Fruit fly (Drosophila melanogaster) whole organism, embryonic: ENCODE measurements around the gene Vm26Aa.

Source experiments
- Abd-B ChIP-seq: fragments of 200-800 bp; sonication (Bioruptor generic); optimal IDR thresholded peaks from 2 replicates; lab custom pipeline; 2018; ENCODE audit warnings: missing biosample characterization, mild to moderate bottlenecking, missing genetic modification characterization, moderate library complexity
- Aef1 ChIP-seq: fragments of 200-800 bp; sonication (Bioruptor generic); IDR thresholded peaks from 3 replicates; pipeline ENCODE4 v1.3.6; 2022; ENCODE audit warnings: missing biosample characterization, missing genetic modification characterization
- Blimp-1 ChIP-seq: fragments of 200-800 bp; sonication (Bioruptor generic); optimal IDR thresholded peaks from 3 replicates; lab custom pipeline; 2018; ENCODE audit warnings: missing biosample characterization, missing genetic modification characterization, mild to moderate bottlenecking, moderate library complexity, missing genetic modification reagents
- CG10543 ChIP-seq: fragments of 200-800 bp; sonication (Bioruptor generic); optimal IDR thresholded peaks from 3 replicates; lab custom pipeline; 2017; ENCODE audit warnings: missing biosample characterization, mild to moderate bottlenecking, missing genetic modification characterization, moderate library complexity
- CG11085 ChIP-seq: fragments of 200-800 bp; sonication (Bioruptor generic); IDR thresholded peaks from 2 replicates; pipeline ENCODE4 v1.3.6; 2022; ENCODE audit warnings: missing biosample characterization, missing genetic modification characterization
- CG11560 ChIP-seq: fragments of 200-800 bp; sonication (Bioruptor generic); IDR thresholded peaks from 3 replicates; pipeline ENCODE4 v1.3.6; 2022; ENCODE audit warnings: missing biosample characterization, missing genetic modification characterization
- CG11695 ChIP-seq: fragments of 200-800 bp; sonication (Bioruptor generic); IDR thresholded peaks from 3 replicates; pipeline ENCODE4 v1.3.6; 2022; ENCODE audit warnings: missing biosample characterization, missing genetic modification characterization
- CG11723 ChIP-seq: fragments of 200-800 bp; sonication (Bioruptor generic); optimal IDR thresholded peaks from 2 replicates; lab custom pipeline; 2017; ENCODE audit warnings: missing biosample characterization, mild to moderate bottlenecking, missing genetic modification characterization
- CG12299 ChIP-seq: fragments of 200-800 bp; sonication (Bioruptor generic); optimal IDR thresholded peaks from 2 replicates; lab custom pipeline; 2018; ENCODE audit warnings: missing biosample characterization, mild to moderate bottlenecking, missing genetic modification characterization
- CG12769 ChIP-seq: fragments of 200-800 bp; sonication (Bioruptor generic); optimal IDR thresholded peaks from 2 replicates; lab custom pipeline; 2019; ENCODE audit warnings: missing biosample characterization, mild to moderate bottlenecking, missing genetic modification characterization, moderate library complexity
- CG14965 ChIP-seq: fragments of 200-800 bp; sonication (Bioruptor generic); optimal IDR thresholded peaks from 2 replicates; lab custom pipeline; 2016; ENCODE audit warnings: missing biosample characterization, missing genetic modification characterization, borderline replicate concordance
- CG15269 ChIP-seq: fragments of 200-800 bp; sonication (Bioruptor generic); optimal IDR thresholded peaks from 2 replicates; lab custom pipeline; 2018; ENCODE audit warnings: missing biosample characterization, mild to moderate bottlenecking, missing genetic modification characterization, moderate library complexity
- CG1603 ChIP-seq: fragments of 200-800 bp; sonication (Bioruptor generic); optimal IDR thresholded peaks from 2 replicates; lab custom pipeline; 2019; ENCODE audit warnings: missing biosample characterization, mild to moderate bottlenecking, missing genetic modification characterization, moderate library complexity
- CG16813 ChIP-seq: fragments of 200-800 bp; sonication (Bioruptor generic); IDR thresholded peaks from 3 replicates; pipeline ENCODE4 v1.3.6; 2022; ENCODE audit warnings: missing biosample characterization, missing genetic modification characterization; ENCODE audit not compliant: partially characterized antibody
- CG16863 ChIP-seq: fragments of 200-800 bp; sonication (Bioruptor generic); optimal IDR thresholded peaks from 3 replicates; lab custom pipeline; 2016; ENCODE audit warnings: missing biosample characterization, missing genetic modification characterization
- CG18262 ChIP-seq: fragments of 200-800 bp; optimal IDR thresholded peaks from 3 replicates; lab custom pipeline; 2019; ENCODE audit warnings: missing biosample characterization, mild to moderate bottlenecking, missing genetic modification characterization, moderate library complexity
- CG2199 ChIP-seq: fragments of 200-800 bp; sonication (Bioruptor generic); IDR thresholded peaks from 3 replicates; pipeline ENCODE4 v1.3.6; 2022; ENCODE audit warnings: missing biosample characterization, missing genetic modification characterization
- CG31224 ChIP-seq: fragments of 200-800 bp; sonication (Bioruptor generic); IDR thresholded peaks from 2 replicates; pipeline ENCODE4 v1.3.6; 2022; ENCODE audit warnings: missing biosample characterization, missing genetic modification characterization
- CG31441 ChIP-seq: fragments of 200-800 bp; sonication (Bioruptor generic); IDR thresholded peaks from 2 replicates; pipeline ENCODE4 v1.3.6; 2022; ENCODE audit warnings: missing biosample characterization, missing genetic modification characterization
- CG32767 ChIP-seq: fragments of 200-800 bp; sonication (Bioruptor generic); IDR thresholded peaks from 2 replicates; pipeline ENCODE4 v1.3.6; 2022; ENCODE audit warnings: missing biosample characterization, missing genetic modification characterization
- CG34376 ChIP-seq: fragments of 200-800 bp; sonication (Bioruptor generic); optimal IDR thresholded peaks from 2 replicates; lab custom pipeline; 2018; ENCODE audit warnings: missing biosample characterization, mild to moderate bottlenecking, missing genetic modification characterization
- CG4328 ChIP-seq: fragments of 200-800 bp; sonication (Bioruptor generic); optimal IDR thresholded peaks from 3 replicates; lab custom pipeline; 2017; ENCODE audit warnings: missing biosample characterization, missing genetic modification reagents, missing genetic modification characterization
- CG7271 ChIP-seq: fragments of 200-800 bp; sonication (Bioruptor generic); optimal IDR thresholded peaks from 2 replicates; lab custom pipeline; 2018; ENCODE audit warnings: missing biosample characterization, mild to moderate bottlenecking, missing genetic modification characterization, moderate library complexity
- CG7372 ChIP-seq: fragments of 200-800 bp; sonication (Bioruptor generic); IDR thresholded peaks from 2 replicates; pipeline ENCODE4 v1.3.6; 2022; ENCODE audit warnings: missing biosample characterization, missing genetic modification characterization
- CG9932 ChIP-seq: fragments of 200-800 bp; sonication (Bioruptor generic); IDR thresholded peaks from 2 replicates; pipeline ENCODE4 v1.3.6; 2022; ENCODE audit warnings: missing biosample characterization, missing genetic modification characterization
- Dip3 ChIP-seq: fragments of 200-800 bp; sonication (Bioruptor generic); optimal IDR thresholded peaks from 3 replicates; lab custom pipeline; 2016; ENCODE audit warnings: missing biosample characterization, missing genetic modification characterization
- E2f1 ChIP-seq: fragments of 200-800 bp; sonication (Bioruptor generic); IDR thresholded peaks from 2 replicates; pipeline ENCODE4 v1.3.6; 2022; ENCODE audit warnings: missing biosample characterization, missing genetic modification characterization
- Hmr ChIP-seq: fragments of 200-800 bp; sonication (Bioruptor generic); optimal IDR thresholded peaks from 3 replicates; lab custom pipeline; 2017; ENCODE audit warnings: mild to moderate bottlenecking, missing biosample characterization, missing genetic modification reagents, missing genetic modification characterization
- Hmx ChIP-seq: fragments of 200-800 bp; sonication (Bioruptor generic); optimal IDR thresholded peaks from 2 replicates; lab custom pipeline; 2016; ENCODE audit warnings: missing biosample characterization, missing genetic modification characterization
- Kr ChIP-seq: fragments of 200-800 bp; sonication (Bioruptor generic); optimal IDR thresholded peaks from 2 replicates; lab custom pipeline; 2017; ENCODE audit warnings: missing biosample characterization, mild to moderate bottlenecking, missing genetic modification characterization
- Med ChIP-seq: fragments of 200-800 bp; sonication (Bioruptor generic); peaks from one replicate; lab custom pipeline; 2016; ENCODE audit warnings: missing biosample characterization, missing genetic modification characterization, mild to moderate bottlenecking, inconsistent platforms, moderate library complexity
- NFAT ChIP-seq: fragments of 200-800 bp; sonication (Bioruptor generic); IDR thresholded peaks from 2 replicates; pipeline ENCODE4 v1.3.6; 2022; ENCODE audit warnings: missing biosample characterization, missing genetic modification characterization
- Pdp1 ChIP-seq, 2 experiments: fragments of 200-800 bp; sonication (Bioruptor generic); optimal IDR thresholded peaks; 3 replicates each; lab custom pipeline; 2016; ENCODE audit warnings: missing biosample characterization in 2 of 2, missing genetic modification characterization in 2 of 2, mild to moderate bottlenecking in 1 of 2, moderate library complexity in 1 of 2
- Rfx ChIP-seq: fragments of 200-800 bp; sonication (Bioruptor generic); IDR thresholded peaks from 2 replicates; pipeline ENCODE4 v1.3.6; 2022; ENCODE audit warnings: missing biosample characterization, missing genetic modification characterization
- Trl ChIP-seq, 3 experiments: fragments of >200 bp in 2 of 3; fragments of 200-800 bp in 1 of 3; sonication (Bioruptor generic) in 1 of 3; optimal IDR thresholded peaks; 2 replicates in 1 of 3; 3 replicates in 2 of 3; lab custom pipeline; 2016 to 2017; ENCODE audit warnings: missing biosample characterization in 1 of 3, missing genetic modification characterization in 1 of 3
- cato ChIP-seq: fragments of 200-800 bp; sonication (Bioruptor generic); optimal IDR thresholded peaks from 2 replicates; lab custom pipeline; 2016; ENCODE audit warnings: missing biosample characterization, missing genetic modification characterization, borderline replicate concordance
- chn ChIP-seq: fragments of 200-800 bp; sonication (Bioruptor generic); optimal IDR thresholded peaks from 2 replicates; lab custom pipeline; 2016; ENCODE audit warnings: missing biosample characterization, missing genetic modification characterization
- ci ChIP-seq: fragments of 200-800 bp; sonication (Bioruptor generic); IDR thresholded peaks from 3 replicates; pipeline ENCODE4 v1.3.6; 2022; ENCODE audit warnings: missing biosample characterization, missing genetic modification characterization
- crol ChIP-seq: fragments of 200-800 bp; sonication (Bioruptor generic); IDR thresholded peaks from 2 replicates; pipeline ENCODE4 v1.3.6; 2022; ENCODE audit warnings: missing biosample characterization, missing genetic modification characterization
- ems ChIP-seq: fragments of 200-800 bp; sonication (Bioruptor generic); optimal IDR thresholded peaks from 3 replicates; lab custom pipeline; 2016; ENCODE audit warnings: missing biosample characterization, missing genetic modification characterization
- grau ChIP-seq: fragments of 200-800 bp; optimal IDR thresholded peaks from 3 replicates; lab custom pipeline; 2019; ENCODE audit warnings: missing biosample characterization, mild to moderate bottlenecking, missing genetic modification characterization, moderate library complexity
- lilli ChIP-seq: fragments of 200-800 bp; sonication (Bioruptor generic); optimal IDR thresholded peaks from 3 replicates; lab custom pipeline; 2016; ENCODE audit warnings: missing biosample characterization, missing genetic modification characterization
- lmd ChIP-seq: fragments of 200-800 bp; sonication (Bioruptor generic); IDR thresholded peaks from 2 replicates; pipeline ENCODE4 v1.3.6; 2022; ENCODE audit warnings: missing biosample characterization, missing genetic modification characterization
- nerfin-1 ChIP-seq: fragments of 200-800 bp; sonication (Bioruptor generic); optimal IDR thresholded peaks from 3 replicates; lab custom pipeline; 2019; ENCODE audit warnings: missing biosample characterization, mild to moderate bottlenecking, missing genetic modification characterization, moderate library complexity
- otp ChIP-seq: fragments of 200-800 bp; sonication (Bioruptor generic); IDR thresholded peaks from 3 replicates; pipeline ENCODE4, ENCODE4 v1.3.6; 2022; ENCODE audit warnings: missing biosample characterization, missing genetic modification characterization
- ranshi ChIP-seq: fragments of 200-800 bp; sonication (Bioruptor generic); IDR thresholded peaks from 2 replicates; pipeline ENCODE4 v1.3.6; 2022; ENCODE audit warnings: missing biosample characterization, missing genetic modification characterization
- sd ChIP-seq: fragments of 200-800 bp; sonication (Bioruptor generic); optimal IDR thresholded peaks from 3 replicates; lab custom pipeline; 2018; ENCODE audit warnings: missing biosample characterization, mild to moderate bottlenecking, missing genetic modification characterization, moderate library complexity
- unpg ChIP-seq: fragments of 200-800 bp; sonication (Bioruptor generic); optimal IDR thresholded peaks from 3 replicates; lab custom pipeline; 2018; ENCODE audit warnings: missing biosample characterization, mild to moderate bottlenecking, missing genetic modification characterization, moderate library complexity
- z ChIP-seq: fragments of 200-800 bp; sonication (Bioruptor generic); IDR thresholded peaks from 3 replicates; pipeline ENCODE4 v1.3.6; 2022; ENCODE audit warnings: missing biosample characterization, missing genetic modification characterization

Vm26Aa gene

DNA sequence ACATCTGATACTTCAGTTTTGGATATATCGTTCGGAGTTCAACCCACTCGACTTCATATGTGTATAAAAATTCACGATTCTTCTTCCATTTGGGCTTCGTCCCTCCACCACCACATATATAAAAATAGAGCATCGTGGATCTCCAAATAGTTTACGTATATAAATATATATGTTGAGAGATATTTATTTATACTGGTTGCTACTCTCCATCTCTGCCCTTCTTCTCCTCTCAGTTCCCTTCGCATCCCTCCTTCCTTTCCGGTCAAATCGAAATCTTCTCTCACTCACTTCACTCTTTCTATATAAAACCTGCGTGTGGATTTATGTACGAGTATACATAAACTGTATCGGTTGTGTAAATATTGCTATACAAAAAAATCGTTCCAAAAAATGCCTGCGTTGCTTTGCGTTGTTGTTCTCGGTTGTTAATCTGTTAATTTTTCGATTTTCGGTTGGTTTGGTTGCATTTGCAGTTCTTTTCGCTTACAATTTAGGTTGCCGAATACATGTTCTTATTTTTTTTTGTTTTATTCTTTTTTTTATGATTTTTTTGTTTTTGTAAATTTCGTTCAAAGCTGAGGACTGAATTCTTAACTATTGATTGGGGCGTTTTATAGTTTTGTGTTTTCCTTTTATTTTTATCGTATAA, 12.6 kb upstream of the Vm26Aa start:
- TF ChIP-seq sd (tag; lab: Kevin White, UChicago) (peak; percentile 30), Kr (no peak), Trl (optimal IDR thresholded peaks at IDR 0.05; lab: Kevin White, UChicago) (peak; percentile 30 to 58), Trl (GFP tag; optimal IDR thresholded peaks at IDR 0.05; lab: Kevin White, UChicago) (no peak), crol (peak; percentile 69; the same call in 1 of the 2 replicates), CG2199 (peak; percentile 29; the same call in 1 of the 3 replicates), CG7271 (no peak), CG32767 (GFP tag; lab: Robert Waterston, UW) (peak; percentile 20; the same call in 1 of the 2 replicates), nerfin-1 (tag; lab: Kevin White, UChicago) (no peak), Rfx (no peak), Pdp1 (GFP tag; optimal IDR thresholded peaks at IDR 0.05; lab: Kevin White, UChicago) (peak in 1 of 2 experiments; percentile 41), CG11560 (no peak), Hmr (GFP tag; lab: Kevin White, UChicago) (no peak), ci (GFP tag; lab: Robert Waterston, UW) (0 out of 3 replicates have a peak, but pooled peaks have one; percentile 18), cato (no peak), ems (GFP tag; lab: Kevin White, UChicago) (no peak), CG31441 (GFP tag; lab: Robert Waterston, UW) (0 out of 2 replicates have a peak, but pooled peaks have one; percentile 19), CG31224 (GFP tag; lab: Robert Waterston, UW) (no peak), NFAT (GFP tag; lab: Robert Waterston, UW) (no peak), CG12769 (tag; lab: Kevin White, UChicago) (peak; percentile 70), z (peak; percentile 78), otp (GFP tag; lab: Robert Waterston, UW) (no peak), Hmx (GFP tag; lab: Kevin White, UChicago) (no peak)

DNA sequence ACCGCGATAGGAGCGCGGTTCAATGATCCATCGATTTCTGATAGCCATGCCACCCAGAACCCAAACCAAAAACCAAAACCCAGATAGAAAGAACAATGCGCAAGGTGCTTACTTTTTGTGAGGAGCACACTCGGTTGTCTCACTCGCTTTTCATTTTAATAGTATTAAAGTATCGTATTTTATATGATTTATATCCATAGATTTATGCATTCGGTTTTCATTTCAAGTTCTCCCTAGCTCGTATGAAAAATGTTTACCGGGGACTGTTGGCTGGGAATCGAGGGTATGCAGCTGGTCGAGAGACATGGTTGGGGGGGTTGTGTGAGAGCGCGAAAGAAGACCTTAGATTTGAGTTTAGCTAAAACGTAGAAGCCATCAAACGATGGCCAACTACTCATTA, 11.9 kb upstream of the Vm26Aa start:
- TF ChIP-seq Abd-B (GFP tag; lab: Kevin White, UChicago) (peak; percentile 27), CG16813 (GFP tag; lab: Robert Waterston, UW) (no peak), CG16863 (peak; percentile 16), CG4328 (GFP tag; lab: Kevin White, UChicago) (no peak), CG9932 (peak; percentile 57), Med (GFP tag; lab: Kevin White, UChicago) (peak; percentile 91), otp (GFP tag; lab: Robert Waterston, UW) (0 out of 3 replicates have a peak, but pooled peaks have one; percentile 45), unpg (GFP tag; lab: Kevin White, UChicago) (peak; percentile 50), Blimp-1 (GFP tag; lab: Kevin White, UChicago) (peak; percentile 43), grau (tag; lab: Kevin White, UChicago) (peak; percentile 53), CG7372 (GFP tag; lab: Robert Waterston, UW) (peak; percentile 33; the same call in 1 of the 2 replicates), CG11695 (GFP tag; lab: Robert Waterston, UW) (peak; percentile 40; the same call in 2 of the 3 replicates), Dip3 (GFP tag; lab: Kevin White, UChicago) (no peak), CG34376 (GFP tag; lab: Kevin White, UChicago) (no peak), CG1603 (tag; lab: Kevin White, UChicago) (peak; percentile 62), CG11723 (no peak), E2f1 (peak; percentile 38; the same call in 1 of the 2 replicates), CG11085 (GFP tag; lab: Robert Waterston, UW) (peak; percentile 28; the same call in 1 of the 2 replicates), CG18262 (tag; lab: Kevin White, UChicago) (peak; percentile 5), lmd (GFP tag; lab: Robert Waterston, UW) (peak; percentile 77), CG10543 (no peak), chn (GFP tag; lab: Kevin White, UChicago) (peak; percentile 5), CG12299 (tag; lab: Kevin White, UChicago) (no peak), lilli (GFP tag; lab: Kevin White, UChicago) (peak; percentile 66), Aef1 (GFP tag; lab: Robert Waterston, UW) (0 out of 3 replicates have a peak, but pooled peaks have one; percentile 17), CG15269 (tag; lab: Kevin White, UChicago) (peak; percentile 48), CG14965 (no peak), ranshi (GFP tag; lab: Robert Waterston, UW) (peak; percentile 45; the same call in 1 of the 2 replicates)
